Worm (Caenorhabditis elegans): ENCODE measurements around the gene mms-19.
A peak's percentile ranks its signal among the peaks of the same experiment; 100 is the strongest.
"Not testable (repeated sequence)": the region's sequence is repeated elsewhere in the genome, so short reads cannot be mapped to it uniquely, and the experiment has no call there.

mms-19 gene

DNA sequence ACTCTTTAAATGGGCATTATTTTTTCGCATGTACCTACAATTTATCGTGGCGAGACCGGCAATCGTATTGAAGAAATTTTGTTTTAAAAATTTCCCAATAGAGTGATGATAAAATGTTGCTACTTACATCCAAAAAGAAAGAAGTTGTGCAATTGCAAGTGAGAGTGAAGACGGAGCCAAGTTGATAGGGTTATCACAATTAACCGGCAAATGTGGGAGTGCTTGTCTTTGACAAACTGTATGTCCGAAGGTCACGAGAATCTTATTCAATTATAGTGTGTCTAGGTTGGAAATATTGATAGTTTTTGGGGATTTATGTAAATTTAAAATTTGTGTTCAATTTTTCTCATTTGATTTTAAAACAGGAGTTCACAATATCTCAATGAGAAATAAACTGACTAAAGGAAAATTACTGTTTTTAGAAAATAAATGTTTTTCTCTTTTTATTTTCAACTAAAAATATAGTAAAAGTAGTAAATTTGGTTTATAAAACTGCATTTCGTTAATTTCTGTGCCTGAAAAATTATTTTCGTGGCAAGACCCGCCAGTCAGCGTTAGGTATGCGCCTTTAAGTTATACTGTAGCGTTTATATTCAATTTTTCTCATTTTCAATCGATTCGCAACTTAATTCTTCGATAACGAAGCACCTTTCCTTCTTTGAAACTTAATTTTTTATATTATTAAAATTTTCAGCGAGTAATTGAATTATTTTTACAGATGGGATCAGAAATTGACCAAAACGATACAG is at the start of gene mms-19, which contains the start of gene hpo-15:
mms-19 (plus strand) TSS at position 719 of the 749 bp plus-strand sequence.
hpo-15 (minus strand) TSS at position 201 of the 749 bp plus-strand sequence.
- TF ChIP-seq dmd-6 (GFP tag; IDR thresholded peaks at IDR 0.05), result peak; percentile 53
- TF ChIP-seq Y48G9A.11 (GFP tag; IDR thresholded peaks at IDR 0.05), result no peak
- peak; percentile 4 for TF ChIP-seq aha-1 (tag)
- TF ChIP-seq ceh-20 (GFP tag; IDR thresholded peaks at IDR 0.05), result no peak
- TF ChIP-seq hlh-30 (tag; optimal IDR thresholded peaks at IDR 0.05; ENCODE audit: insufficient read depth), result peak; percentile 27
- peak; percentile 36 for TF ChIP-seq pqm-1 (tag; optimal IDR thresholded peaks at IDR 0.05)
- no peak for TF ChIP-seq lir-3 (tag; optimal IDR thresholded peaks at IDR 0.05)
- peak; percentile 41 for TF ChIP-seq dve-1 (tag; optimal IDR thresholded peaks at IDR 0.05; ENCODE audit: insufficient read depth)
- TF ChIP-seq nhr-28 (tag; optimal IDR thresholded peaks at IDR 0.05), result peak; percentile 73
- no peak for TF ChIP-seq nhr-111 (GFP tag; optimal IDR thresholded peaks at IDR 0.05)
- no peak for TF ChIP-seq unc-39 (tag; optimal IDR thresholded peaks at IDR 0.05)

DNA sequence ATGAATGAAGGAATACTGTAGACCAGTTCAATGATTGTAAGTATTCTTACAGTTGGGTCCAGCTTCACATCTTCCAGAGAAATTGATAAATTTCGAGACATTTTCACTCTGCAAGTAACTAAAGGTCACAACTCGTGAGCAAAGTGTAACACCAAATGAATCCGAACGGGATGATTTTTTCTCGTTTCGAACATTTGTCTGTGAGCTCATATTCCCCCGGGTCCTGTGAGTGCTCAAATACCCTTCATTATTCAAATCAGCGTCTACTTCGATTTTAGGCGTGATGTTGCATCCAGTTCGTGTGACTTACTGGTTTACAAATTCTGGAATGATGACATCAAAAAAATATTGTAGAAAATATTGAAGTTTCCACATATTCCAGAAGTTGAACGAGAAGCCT is 48.8 kb upstream of the mms-19 start, which contains the start of gene srg-68:
srg-68 (minus strand) TSS at position 101 of the 400 bp plus-strand sequence.
- TF ChIP-seq dpl-1 (GFP tag; optimal IDR thresholded peaks at IDR 0.05) (no peak), egl-43 (GFP tag; IDR thresholded peaks at IDR 0.05) (no peak), nhr-111 (GFP tag; optimal IDR thresholded peaks at IDR 0.05) (no peak), ceh-32 (tag; optimal IDR thresholded peaks at IDR 0.05; ENCODE audit: poor library complexity) (no peak), zfp-2 (tag; optimal IDR thresholded peaks at IDR 0.05) (no peak), ctbp-1 (GFP tag; IDR thresholded peaks at IDR 0.05) (no peak), mxl-2 (GFP tag; conservative IDR thresholded peaks at IDR 0.05) (no peak), ama-1 (optimal IDR thresholded peaks at IDR 0.05) (no peak), vab-7 (GFP tag; IDR thresholded peaks at IDR 0.05) (no peak), nhr-10 (tag; optimal IDR thresholded peaks at IDR 0.05) (no peak), egl-27 (tag; optimal IDR thresholded peaks at IDR 0.05) (no peak), attf-4 (tag; optimal IDR thresholded peaks at IDR 0.05) (no peak), snpc-4 (tag; optimal IDR thresholded peaks at IDR 0.05) (no peak), arid-1 (GFP tag; conservative IDR thresholded peaks at IDR 0.05) (no peak), nhr-41 (GFP tag; IDR thresholded peaks at IDR 0.05) (no peak), T20F7.1 (GFP tag; optimal IDR thresholded peaks at IDR 0.05) (no peak), set-16 (GFP tag; IDR thresholded peaks at IDR 0.05) (no peak), sdz-12 (GFP tag; optimal IDR thresholded peaks at IDR 0.05) (no peak), mes-2 (tag; optimal IDR thresholded peaks at IDR 0.05; ENCODE audit: poor library complexity, severe bottlenecking) (no peak), nhr-25 (tag; optimal IDR thresholded peaks at IDR 0.05; ENCODE audit: borderline replicate concordance, insufficient read depth) (no peak)

DNA sequence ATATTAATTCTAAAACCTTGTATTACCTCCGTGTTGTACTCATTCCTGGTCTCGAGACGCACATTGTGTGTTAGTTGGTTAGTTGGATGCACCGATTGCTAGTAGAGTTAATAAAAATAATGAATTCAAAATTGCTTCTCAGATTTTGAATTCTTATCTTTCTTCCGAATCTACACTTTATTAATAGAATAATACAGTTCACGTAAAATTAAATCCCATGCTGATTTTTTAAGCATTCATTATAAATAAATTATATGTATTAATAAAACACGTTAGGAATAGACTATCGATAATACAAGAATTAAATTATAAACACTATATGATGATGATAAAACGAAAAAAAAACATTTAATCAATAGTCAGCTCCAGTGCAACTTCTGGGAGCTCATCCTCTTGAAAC is 45.7 kb upstream of the mms-19 start, which contains the start of gene ZC317.6:
ZC317.6 (minus strand) TSS at position 101 of the 400 bp plus-strand sequence.
- TF ChIP-seq skn-1 (tag; optimal IDR thresholded peaks at IDR 0.05); saeg-2 (GFP tag; IDR thresholded peaks at IDR 0.05); zag-1 (tag; optimal IDR thresholded peaks at IDR 0.05): not testable (repeated sequence)

DNA sequence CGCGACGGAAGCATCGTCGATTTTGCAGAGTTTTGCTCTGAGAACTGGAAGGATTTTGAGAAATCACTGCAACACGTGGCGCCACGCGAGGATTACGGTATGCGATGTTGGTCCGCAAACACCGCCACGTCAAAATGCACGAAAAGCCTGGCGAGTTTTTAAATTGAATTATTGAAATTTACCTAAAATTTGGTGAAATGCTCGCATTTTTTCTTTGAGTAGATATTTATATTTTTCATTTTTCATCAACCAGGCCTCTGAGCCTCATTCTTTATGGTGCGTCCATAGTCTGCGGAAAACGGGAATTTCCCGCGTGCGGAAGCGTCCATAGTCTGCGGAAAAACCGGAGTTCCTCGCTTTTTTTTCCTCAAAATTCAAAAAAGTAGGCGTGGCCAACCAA is 43.2 kb upstream of the mms-19 start, which contains the start of gene ZC317.7:
ZC317.7 (minus strand) TSS at position 101 of the 400 bp plus-strand sequence.
- TF ChIP-seq zip-11 (GFP tag; IDR thresholded peaks at IDR 0.05); jun-1 (tag; optimal IDR thresholded peaks at IDR 0.05); T26A8.4 (GFP tag; IDR thresholded peaks at IDR 0.05): not testable (repeated sequence)

All from whole organism, L4 larva.